Worm (Caenorhabditis elegans) whole organism, L2 larva: ENCODE data around the gene F43C11.10.

Experiments
- C34F6.9 ChIP-seq: fragments of 150-350 bp; optimal IDR thresholded peaks from 2 replicates; lab custom pipeline; 2014; ENCODE audit warnings: missing biosample characterization, missing genetic modification characterization
- F13H6.1 ChIP-seq: sonication (generic microtip); optimal IDR thresholded peaks from 2 replicates; lab custom pipeline; 2016; ENCODE audit warnings: missing genetic modification characterization, missing compliant biosample characterization
- R02D3.7 ChIP-seq: fragments of 150-350 bp; optimal IDR thresholded peaks from 2 replicates; lab custom pipeline; 2014; ENCODE audit warnings: missing biosample characterization, missing genetic modification characterization
- Y55F3AM.14 ChIP-seq: fragments of 200-800 bp; sonication (Bioruptor generic); optimal IDR thresholded peaks from 2 replicates; lab custom pipeline; 2018; ENCODE audit warnings: mild to moderate bottlenecking, missing genetic modification characterization, missing compliant biosample characterization
- alr-1 ChIP-seq: fragments of 150-350 bp; optimal IDR thresholded peaks from 2 replicates; lab custom pipeline; 2014; ENCODE audit warnings: missing biosample characterization, missing genetic modification characterization
- ama-1 ChIP-seq: fragments of 150-350 bp; optimal IDR thresholded peaks from 2 replicates; lab custom pipeline; 2018; ENCODE audit warnings: inconsistent platforms
- blmp-1 ChIP-seq: sonication (generic microtip); optimal IDR thresholded peaks from 2 replicates; lab custom pipeline; 2017; ENCODE audit warnings: missing genetic modification characterization, mild to moderate bottlenecking, missing compliant biosample characterization, antibody characterized with exemption, moderate library complexity; ENCODE audit not compliant: insufficient read depth
- ceh-16 ChIP-seq: fragments of 150-350 bp; optimal IDR thresholded peaks from 2 replicates; lab custom pipeline; 2014; ENCODE audit warnings: missing biosample characterization, missing genetic modification characterization
- dmd-4 ChIP-seq: sonication (generic microtip); optimal IDR thresholded peaks from 2 replicates; lab custom pipeline; 2017; ENCODE audit warnings: missing biosample characterization, missing genetic modification characterization
- elt-1 ChIP-seq: fragments of 150-350 bp; optimal IDR thresholded peaks from 2 replicates; lab custom pipeline; 2014; ENCODE audit warnings: missing biosample characterization, missing genetic modification characterization
- fos-1 ChIP-seq: fragments of 150-350 bp; optimal IDR thresholded peaks from 2 replicates; lab custom pipeline; 2014; ENCODE audit warnings: missing biosample characterization, missing genetic modification characterization
- lin-13 ChIP-seq: fragments of 150-350 bp; optimal IDR thresholded peaks from 2 replicates; lab custom pipeline; 2014; ENCODE audit warnings: missing biosample characterization, missing genetic modification reagents, missing genetic modification characterization
- lin-39 ChIP-seq: fragments of 150-350 bp; optimal IDR thresholded peaks from 2 replicates; lab custom pipeline; 2014; ENCODE audit warnings: missing biosample characterization, missing genetic modification reagents, missing genetic modification characterization
- lsy-2 ChIP-seq, 2 experiments: fragments of 150-350 bp in 1 of 2; sonication (generic microtip) in 1 of 2; optimal IDR thresholded peaks; 2 replicates each; lab custom pipeline; 2014 to 2017; ENCODE audit warnings: missing biosample characterization in 2 of 2, missing genetic modification characterization in 2 of 2
- mab-5 ChIP-seq: fragments of 150-350 bp; optimal IDR thresholded peaks from 2 replicates; lab custom pipeline; 2014; ENCODE audit warnings: missing biosample characterization, missing genetic modification characterization
- mdl-1 ChIP-seq, 2 experiments: fragments of 150-350 bp in 1 of 2; sonication (generic microtip) in 1 of 2; optimal IDR thresholded peaks; 2 replicates each; lab custom pipeline; 2017; ENCODE audit warnings: missing biosample characterization in 2 of 2, missing genetic modification characterization in 2 of 2
- nhr-10 ChIP-seq: sonication (generic microtip); optimal IDR thresholded peaks from 2 replicates; lab custom pipeline; 2017; ENCODE audit warnings: missing biosample characterization, missing genetic modification characterization
- nhr-11 ChIP-seq: fragments of 150-350 bp; optimal IDR thresholded peaks from 2 replicates; lab custom pipeline; 2014; ENCODE audit warnings: missing biosample characterization, missing genetic modification characterization
- nhr-129 ChIP-seq: fragments of 150-350 bp; optimal IDR thresholded peaks from 2 replicates; lab custom pipeline; 2014; ENCODE audit warnings: missing biosample characterization, missing genetic modification characterization
- nhr-21 ChIP-seq: fragments of 150-350 bp; optimal IDR thresholded peaks from 2 replicates; lab custom pipeline; 2014; ENCODE audit warnings: missing biosample characterization, missing genetic modification characterization
- nhr-23 ChIP-seq: fragments of 150-350 bp; optimal IDR thresholded peaks from 2 replicates; lab custom pipeline; 2014; ENCODE audit warnings: missing biosample characterization, missing genetic modification reagents, missing genetic modification characterization
- nhr-237 ChIP-seq: fragments of 150-350 bp; optimal IDR thresholded peaks from 2 replicates; lab custom pipeline; 2014; ENCODE audit warnings: missing biosample characterization, missing genetic modification characterization
- nhr-25 ChIP-seq: fragments of 150-350 bp; sonication (generic microtip); optimal IDR thresholded peaks from 3 replicates; lab custom pipeline; 2014; ENCODE audit warnings: missing biosample characterization, missing genetic modification characterization
- peb-1 ChIP-seq: fragments of 150-350 bp; optimal IDR thresholded peaks from 2 replicates; lab custom pipeline; 2014; ENCODE audit warnings: missing biosample characterization, missing genetic modification characterization
- skn-1 ChIP-seq: sonication (generic microtip); optimal IDR thresholded peaks from 2 replicates; lab custom pipeline; 2017; ENCODE audit warnings: missing biosample characterization, missing genetic modification characterization
- sma-9 ChIP-seq, 2 experiments: fragments of 150-350 bp in 1 of 2; sonication (generic microtip) in 1 of 2; optimal IDR thresholded peaks; 2 replicates each; lab custom pipeline; 2014 to 2016; ENCODE audit warnings: missing genetic modification characterization in 2 of 2, mild to moderate bottlenecking in 1 of 2, missing biosample characterization in 1 of 2, missing compliant biosample characterization in 1 of 2, missing genetic modification reagents in 1 of 2, moderate library complexity in 1 of 2
- snpc-4 ChIP-seq: fragments of 150-350 bp; optimal IDR thresholded peaks from 2 replicates; lab custom pipeline; 2014; ENCODE audit warnings: missing biosample characterization, missing genetic modification characterization
- unc-55 ChIP-seq: fragments of 150-350 bp; sonication (generic microtip); optimal IDR thresholded peaks from 3 replicates; lab custom pipeline; 2014; ENCODE audit warnings: missing biosample characterization, missing genetic modification reagents, missing genetic modification characterization
- unc-62 ChIP-seq: fragments of 150-350 bp; optimal IDR thresholded peaks from 2 replicates; lab custom pipeline; 2014; ENCODE audit warnings: missing biosample characterization, missing genetic modification reagents, missing genetic modification characterization
- zag-1 ChIP-seq: fragments of 150-350 bp; optimal IDR thresholded peaks from 2 replicates; lab custom pipeline; 2014; ENCODE audit warnings: missing biosample characterization, missing genetic modification characterization
- ztf-1 ChIP-seq: fragments of 200-800 bp; sonication (Bioruptor generic); conservative IDR thresholded peaks from 2 replicates; pipeline ENCODE4 v1.3.6; 2022; ENCODE audit warnings: missing genetic modification characterization, missing compliant biosample characterization
- ztf-4 ChIP-seq: fragments of 150-350 bp; optimal IDR thresholded peaks from 2 replicates; lab custom pipeline; 2014; ENCODE audit warnings: missing biosample characterization, missing genetic modification characterization

F43C11.10 gene

ce11 chrII:2306741-2307140 lies 45.7 kb downstream of the F43C11.10 start, which contains the start of gene B0281.3:
Gene B0281.3 (plus strand): TSS chrII:2307041.
- TF ChIP-seq C34F6.9 (tag; lab: Kevin White, UChicago), result no peak
- no peak for TF ChIP-seq Y55F3AM.14 (GFP tag; lab: Kevin White, UChicago)
- no peak for TF ChIP-seq nhr-237 (tag; lab: Kevin White, UChicago)
- no peak for TF ChIP-seq nhr-10

- TF ChIP-seq fos-1 (tag; lab: Kevin White, UChicago), result peak; percentile 62
- TF ChIP-seq C34F6.9 (tag; lab: Kevin White, UChicago), result no peak
These were observed 46.9 kb downstream of the F43C11.10 start for ce11 chrII:2305507-2305906.

- TF ChIP-seq ceh-16 (tag; lab: Kevin White, UChicago) (no peak), zag-1 (tag; lab: Kevin White, UChicago) (no peak), peb-1 (tag; lab: Kevin White, UChicago) (no peak), C34F6.9 (tag; lab: Kevin White, UChicago) (no peak), R02D3.7 (tag; lab: Kevin White, UChicago) (no peak), ama-1 (lab: Kevin White, UChicago) (no peak), nhr-129 (tag; lab: Kevin White, UChicago) (no peak), nhr-25 (tag; lab: Kevin White, UChicago) (no peak), nhr-10 (no peak), mab-5 (tag; lab: Kevin White, UChicago) (no peak), dmd-4 (no peak), lsy-2 (tag; optimal IDR thresholded peaks at IDR 0.05; lab: Kevin White, UChicago) (no peak), snpc-4 (tag; lab: Kevin White, UChicago) (no peak), elt-1 (tag; lab: Kevin White, UChicago) (no peak), nhr-237 (tag; lab: Kevin White, UChicago) (no peak), unc-62 (GFP tag; lab: Kevin White, UChicago) (no peak), ztf-1 (GFP tag; lab: Robert Waterston, UW) (no peak), sma-9 (GFP tag; optimal IDR thresholded peaks at IDR 0.05; lab: Kevin White, UChicago) (no peak), sma-9 (tag; optimal IDR thresholded peaks at IDR 0.05; lab: Kevin White, UChicago) (no peak)
These were observed 47.9 kb downstream of the F43C11.10 start for ce11 chrII:2304575-2304974.

- no peak for TF ChIP-seq R02D3.7 (tag; lab: Kevin White, UChicago)
These were observed 50.1 kb downstream of the F43C11.10 start, which contains the start of gene B0281.6 for ce11 chrII:2302330-2302729. Gene B0281.6 (minus strand): TSS chrII:2302430.

- TF ChIP-seq F13H6.1 (no peak), peb-1 (tag; lab: Kevin White, UChicago) (no peak), nhr-11 (no peak), lin-13 (GFP tag; lab: Kevin White, UChicago) (no peak), ceh-16 (tag; lab: Kevin White, UChicago) (no peak), skn-1 (tag; lab: Kevin White, UChicago) (no peak), nhr-129 (tag; lab: Kevin White, UChicago) (no peak), nhr-23 (tag; lab: Kevin White, UChicago) (no peak), lin-39 (tag; lab: Kevin White, UChicago) (no peak), lsy-2 (tag; optimal IDR thresholded peaks at IDR 0.05; lab: Kevin White, UChicago) (no peak), ztf-4 (tag; lab: Kevin White, UChicago) (no peak), fos-1 (tag; lab: Kevin White, UChicago) (no peak), mdl-1 (tag; optimal IDR thresholded peaks at IDR 0.05; lab: Kevin White, UChicago) (no peak), nhr-237 (tag; lab: Kevin White, UChicago) (no peak), ztf-1 (GFP tag; lab: Robert Waterston, UW) (no peak), unc-55 (GFP tag; lab: Kevin White, UChicago) (no peak), nhr-21 (tag; lab: Kevin White, UChicago) (no peak), nhr-25 (tag; lab: Kevin White, UChicago) (no peak), blmp-1 (tag; lab: Kevin White, UChicago) (no peak), alr-1 (no peak)
These were observed 51.6 kb downstream of the F43C11.10 start, which contains the start of gene B0281.5 for ce11 chrII:2300861-2301260. Gene B0281.5 (minus strand): TSS chrII:2300961.
